Worm (Caenorhabditis elegans) whole organism, L4 larva: Measurements from ENCODE around the gene mps-1.

Source experiments
- aly-2 ChIP-seq: sonication (generic microtip); optimal IDR thresholded peaks from 2 replicates; lab custom pipeline; 2018; ENCODE audit warnings: missing biosample characterization, missing genetic modification characterization
- nhr-10 ChIP-seq: fragments of 150-350 bp; optimal IDR thresholded peaks from 2 replicates; lab custom pipeline; 2014; ENCODE audit warnings: missing biosample characterization, missing genetic modification characterization
- nhr-42 ChIP-seq: fragments of 200-800 bp; sonication (Bioruptor generic); IDR thresholded peaks from 2 replicates; pipeline ENCODE4 v1.3.6; 2022; ENCODE audit warnings: missing genetic modification characterization, missing compliant biosample characterization
- nhr-76 ChIP-seq: fragments of 150-350 bp; optimal IDR thresholded peaks from 2 replicates; lab custom pipeline; 2014; ENCODE audit warnings: missing biosample characterization, missing genetic modification characterization
- set-16 ChIP-seq: fragments of 200-800 bp; sonication (Bioruptor generic); IDR thresholded peaks from 2 replicates; pipeline ENCODE4 v1.3.6; 2022; ENCODE audit warnings: missing genetic modification reagents, missing genetic modification characterization, missing compliant biosample characterization
- skn-1 ChIP-seq: fragments of 150-350 bp; optimal IDR thresholded peaks from 2 replicates; lab custom pipeline; 2014; ENCODE audit warnings: missing biosample characterization, missing genetic modification characterization
- zag-1 ChIP-seq: fragments of 150-350 bp; optimal IDR thresholded peaks from 2 replicates; lab custom pipeline; 2014; ENCODE audit warnings: missing biosample characterization, missing genetic modification characterization

DNA sequence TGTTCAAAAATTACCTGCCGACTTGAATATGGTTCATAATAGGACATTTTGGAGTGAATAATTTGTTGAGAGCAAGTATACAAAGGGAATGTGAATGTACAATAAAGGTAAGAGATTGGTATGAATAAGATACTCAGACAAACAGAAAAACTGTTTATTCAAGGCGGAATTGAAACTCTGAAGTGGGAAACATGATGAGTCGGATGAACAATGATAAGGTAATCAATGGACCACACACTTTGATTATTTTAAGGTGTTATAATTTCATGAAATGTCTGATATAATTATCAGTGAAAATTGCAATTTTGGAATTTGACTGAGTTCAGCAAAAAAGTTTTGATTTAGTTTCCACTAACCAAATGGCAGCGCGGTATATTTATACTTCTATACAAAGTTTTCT, 45.4 kb upstream of the mps-1 start:
- TF ChIP-seq nhr-42: no peak
- no peak for TF ChIP-seq skn-1 (tag; lab: Kevin White, UChicago)
- TF ChIP-seq zag-1 (tag; lab: Kevin White, UChicago): no peak
- no peak for TF ChIP-seq set-16 (GFP tag; lab: Robert Waterston, UW)
- no peak for TF ChIP-seq nhr-10
- TF ChIP-seq nhr-76 (tag; lab: Kevin White, UChicago): no peak
- no peak for TF ChIP-seq aly-2 (tag; lab: Kevin White, UChicago)
